Worm (Caenorhabditis elegans): ENCODE results near the gene cki-2.

DNA sequence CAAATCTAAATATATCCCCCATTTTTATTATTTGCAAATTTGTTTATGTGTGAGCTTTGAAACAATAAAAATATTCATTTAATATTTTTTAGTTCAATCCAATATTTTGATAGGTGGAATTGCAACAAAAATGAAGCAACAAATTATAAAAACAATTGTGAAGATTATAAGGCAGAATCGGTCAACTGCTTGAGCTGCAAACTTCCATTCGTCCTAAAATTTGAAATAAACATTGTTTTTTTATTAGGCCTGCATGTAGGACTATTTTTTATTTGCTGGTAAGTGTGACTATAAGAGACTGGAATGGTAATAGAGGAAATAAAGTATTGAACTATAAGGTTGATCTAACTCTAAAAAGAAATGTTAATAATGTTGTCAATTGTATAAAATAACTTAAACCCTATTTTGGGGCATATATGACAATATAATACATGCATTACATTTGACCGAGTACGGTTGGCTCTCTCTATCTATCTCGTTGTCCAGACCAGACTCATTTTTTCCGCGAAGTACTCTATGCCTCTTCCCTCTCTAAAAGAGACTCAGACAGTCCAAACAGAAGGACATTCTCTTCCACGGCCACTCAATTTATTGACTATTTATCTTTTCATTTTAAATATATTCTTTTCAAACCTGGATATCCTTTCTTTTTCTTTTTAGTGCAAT is 29.4 kb downstream of the cki-2 start, which contains the start of gene T09A5.4:
- TF ChIP-seq fos-1 (tag; optimal IDR thresholded peaks at IDR 0.05): no peak
- TF ChIP-seq mef-2 (tag; optimal IDR thresholded peaks at IDR 0.05): no peak
- no peak for TF ChIP-seq zag-1 (tag; optimal IDR thresholded peaks at IDR 0.05)
- TF ChIP-seq nhr-12 (tag; optimal IDR thresholded peaks at IDR 0.05): no peak
- TF ChIP-seq elt-3 (tag; optimal IDR thresholded peaks at IDR 0.05): no peak
- no peak for TF ChIP-seq fkh-8 (tag; optimal IDR thresholded peaks at IDR 0.05)
- no peak for TF ChIP-seq unc-98 (GFP tag; IDR thresholded peaks at IDR 0.05)
- TF ChIP-seq ama-1 (optimal IDR thresholded peaks at IDR 0.05): no peak
- TF ChIP-seq rnt-1 (tag; optimal IDR thresholded peaks at IDR 0.05): no peak
- no peak for TF ChIP-seq skn-1 (tag; optimal IDR thresholded peaks at IDR 0.05)
- TF ChIP-seq elt-2 (tag; optimal IDR thresholded peaks at IDR 0.05): no peak
- no peak for TF ChIP-seq hlh-17 (GFP tag; optimal IDR thresholded peaks at IDR 0.05; ENCODE audit: borderline replicate concordance)
- TF ChIP-seq nhr-237 (tag; optimal IDR thresholded peaks at IDR 0.05): no peak
- no peak for TF ChIP-seq C34B4.2 (tag; optimal IDR thresholded peaks at IDR 0.05)

All from whole organism, L1 larva.